Fruit fly (Drosophila melanogaster) whole organism, embryonic: ENCODE results near the gene Lim3.

ENCODE experiments used
- Ada2b ChIP-seq: fragments of 200-800 bp; sonication (Bioruptor generic); IDR thresholded peaks from 2 replicates; pipeline ENCODE4 v1.3.6; 2022; ENCODE audit warnings: missing biosample characterization, missing genetic modification characterization
- Antp ChIP-seq: fragments of 200-800 bp; sonication (Bioruptor generic); optimal IDR thresholded peaks from 3 replicates; lab custom pipeline; 2016; ENCODE audit warnings: missing biosample characterization, missing genetic modification characterization
- BEAF-32 ChIP-seq: fragments of 200-800 bp; sonication (Bioruptor generic); optimal IDR thresholded peaks from 3 replicates; lab custom pipeline; 2017; ENCODE audit warnings: missing biosample characterization, missing genetic modification characterization, mild to moderate bottlenecking, moderate library complexity, missing genetic modification reagents
- Bteb2 ChIP-seq: fragments of 200-800 bp; sonication (Bioruptor generic); optimal IDR thresholded peaks from 2 replicates; lab custom pipeline; 2016; ENCODE audit warnings: missing biosample characterization, missing genetic modification characterization
- CG10267 ChIP-seq: fragments of 200-800 bp; sonication (Bioruptor generic); optimal IDR thresholded peaks from 2 replicates; lab custom pipeline; 2018; ENCODE audit warnings: missing biosample characterization, mild to moderate bottlenecking, missing genetic modification characterization, moderate library complexity
- CG11398 ChIP-seq: fragments of 200-800 bp; sonication (Bioruptor generic); optimal IDR thresholded peaks from 2 replicates; lab custom pipeline; 2016; ENCODE audit warnings: missing biosample characterization, missing genetic modification characterization
- CG13624 ChIP-seq: fragments of 200-800 bp; sonication (Bioruptor generic); optimal IDR thresholded peaks from 2 replicates; lab custom pipeline; 2016; ENCODE audit warnings: missing biosample characterization, missing genetic modification characterization
- CG13775 ChIP-seq: fragments of 200-800 bp; sonication (Bioruptor generic); optimal IDR thresholded peaks from 3 replicates; lab custom pipeline; 2017; ENCODE audit warnings: missing biosample characterization, mild to moderate bottlenecking, missing genetic modification characterization
- CG14710 ChIP-seq: fragments of 200-800 bp; sonication (Bioruptor generic); optimal IDR thresholded peaks from 3 replicates; lab custom pipeline; 2019; ENCODE audit warnings: missing biosample characterization, mild to moderate bottlenecking, missing genetic modification characterization, moderate library complexity
- CG18599 ChIP-seq: fragments of 200-800 bp; sonication (Bioruptor generic); optimal IDR thresholded peaks from 3 replicates; lab custom pipeline; 2017; ENCODE audit warnings: missing biosample characterization, missing genetic modification characterization, mild to moderate bottlenecking, moderate library complexity, missing genetic modification reagents
- CG3163 ChIP-seq: fragments of 200-800 bp; sonication (Bioruptor generic); optimal IDR thresholded peaks from 3 replicates; lab custom pipeline; 2016; ENCODE audit warnings: missing biosample characterization, missing genetic modification characterization
- CG34224 ChIP-seq: fragments of 200-800 bp; sonication (Bioruptor generic); IDR thresholded peaks from 3 replicates; pipeline ENCODE4 v1.3.6; 2022; ENCODE audit warnings: missing biosample characterization, missing genetic modification characterization; ENCODE audit not compliant: partially characterized antibody
- CG42726 ChIP-seq: fragments of 200-800 bp; sonication (Bioruptor generic); IDR thresholded peaks from 2 replicates; pipeline ENCODE4 v1.3.6; 2022; ENCODE audit warnings: missing biosample characterization, missing genetic modification characterization; ENCODE audit not compliant: partially characterized antibody
- CG4360 ChIP-seq: fragments of 200-800 bp; sonication (Bioruptor generic); IDR thresholded peaks from 2 replicates; pipeline ENCODE4 v1.3.6; 2022; ENCODE audit warnings: missing biosample characterization, missing genetic modification characterization
- CG6765 ChIP-seq: fragments of 200-800 bp; sonication (Bioruptor generic); optimal IDR thresholded peaks from 3 replicates; lab custom pipeline; 2017; ENCODE audit warnings: missing biosample characterization, mild to moderate bottlenecking, missing genetic modification characterization
- CG6813 ChIP-seq: fragments of 200-800 bp; sonication (Bioruptor generic); optimal IDR thresholded peaks from 2 replicates; lab custom pipeline; 2017; ENCODE audit warnings: missing biosample characterization, missing genetic modification characterization, mild to moderate bottlenecking, moderate library complexity, missing genetic modification reagents
- CG6854 ChIP-seq: fragments of 200-800 bp; sonication (Bioruptor generic); optimal IDR thresholded peaks from 3 replicates; lab custom pipeline; 2017; ENCODE audit warnings: missing biosample characterization, mild to moderate bottlenecking, missing genetic modification characterization
- CG8290 ChIP-seq, 3 experiments: fragments of 200-800 bp; sonication (Bioruptor generic); optimal IDR thresholded peaks; 2 replicates each; lab custom pipeline; 2016 to 2019; ENCODE audit warnings: missing biosample characterization in 3 of 3, missing genetic modification characterization in 3 of 3, mild to moderate bottlenecking in 2 of 3, moderate library complexity in 1 of 3
- CG8765 ChIP-seq: fragments of 200-800 bp; sonication (Bioruptor generic); IDR thresholded peaks from 2 replicates; pipeline ENCODE4 v1.3.6; 2022; ENCODE audit warnings: missing biosample characterization, missing genetic modification characterization
- CG9797 ChIP-seq: fragments of 200-800 bp; sonication (Bioruptor generic); optimal IDR thresholded peaks from 3 replicates; lab custom pipeline; 2018; ENCODE audit warnings: missing biosample characterization, mild to moderate bottlenecking, missing genetic modification characterization
- Chrac-16 ChIP-seq: fragments of 200-800 bp; sonication (Bioruptor generic); optimal IDR thresholded peaks from 3 replicates; lab custom pipeline; 2016; ENCODE audit warnings: missing biosample characterization, missing genetic modification characterization
- D19A ChIP-seq: fragments of 200-800 bp; optimal IDR thresholded peaks from 3 replicates; lab custom pipeline; 2019; ENCODE audit warnings: missing biosample characterization, mild to moderate bottlenecking, missing genetic modification characterization, moderate library complexity
- Dad ChIP-seq: fragments of 200-800 bp; sonication (Bioruptor generic); optimal IDR thresholded peaks from 3 replicates; lab custom pipeline; 2016; ENCODE audit warnings: missing biosample characterization, missing genetic modification characterization
- Dll ChIP-seq: fragments of 200-800 bp; sonication (Bioruptor generic); IDR thresholded peaks from 4 replicates; pipeline ENCODE4 v1.3.6; 2022; ENCODE audit warnings: missing biosample characterization, missing genetic modification characterization; ENCODE audit not compliant: partially characterized antibody
- Dp ChIP-seq: fragments of 200-800 bp; sonication (Bioruptor generic); optimal IDR thresholded peaks from 2 replicates; lab custom pipeline; 2018; ENCODE audit warnings: missing biosample characterization, mild to moderate bottlenecking, missing genetic modification characterization, moderate library complexity
- HLH4C ChIP-seq: fragments of 200-800 bp; sonication (Bioruptor generic); IDR thresholded peaks from 3 replicates; pipeline ENCODE4 v1.3.6; 2022; ENCODE audit warnings: missing biosample characterization, missing genetic modification characterization; ENCODE audit not compliant: partially characterized antibody
- HLHmδ ChIP-seq: fragments of 200-800 bp; sonication (Bioruptor generic); optimal IDR thresholded peaks from 2 replicates; lab custom pipeline; 2018; ENCODE audit warnings: missing biosample characterization, mild to moderate bottlenecking, missing genetic modification characterization, moderate library complexity
- HmgD ChIP-seq: fragments of 200-800 bp; sonication (Bioruptor generic); optimal IDR thresholded peaks from 3 replicates; lab custom pipeline; 2016; ENCODE audit warnings: missing biosample characterization, missing genetic modification characterization
- MBD-R2 ChIP-seq: fragments of 200-800 bp; sonication (Bioruptor generic); IDR thresholded peaks from 2 replicates; pipeline ENCODE4 v1.3.6; 2022; ENCODE audit warnings: missing biosample characterization, missing genetic modification characterization
- MESR4 ChIP-seq: fragments of 200-800 bp; sonication (Bioruptor generic); optimal IDR thresholded peaks from 2 replicates; lab custom pipeline; 2018; ENCODE audit warnings: missing biosample characterization, mild to moderate bottlenecking, missing genetic modification characterization, moderate library complexity
- Myb ChIP-seq: fragments of 200-800 bp; sonication (Bioruptor generic); optimal IDR thresholded peaks from 2 replicates; lab custom pipeline; 2016; ENCODE audit warnings: missing biosample characterization, missing genetic modification characterization
- Nf-YB ChIP-seq: fragments of 200-800 bp; sonication (Bioruptor generic); optimal IDR thresholded peaks from 3 replicates; lab custom pipeline; 2019; ENCODE audit warnings: missing biosample characterization, mild to moderate bottlenecking, missing genetic modification characterization, moderate library complexity
- Sry-δ ChIP-seq: fragments of 200-800 bp; sonication (Bioruptor generic); optimal IDR thresholded peaks from 2 replicates; lab custom pipeline; 2016; ENCODE audit warnings: missing biosample characterization, missing genetic modification characterization
- ato ChIP-seq: fragments of 200-800 bp; sonication (Bioruptor generic); IDR thresholded peaks from 2 replicates; pipeline ENCODE4 v1.3.6; 2022; ENCODE audit warnings: missing biosample characterization, missing genetic modification characterization; ENCODE audit not compliant: partially characterized antibody
- chinmo ChIP-seq: fragments of 200-800 bp; sonication (Bioruptor generic); IDR thresholded peaks from 4 replicates; pipeline ENCODE4 v1.3.6; 2022; ENCODE audit warnings: missing biosample characterization, missing genetic modification characterization; ENCODE audit not compliant: partially characterized antibody
- dan ChIP-seq: fragments of 200-800 bp; sonication (Bioruptor generic); IDR thresholded peaks from 2 replicates; pipeline ENCODE4 v1.3.6; 2022; ENCODE audit warnings: missing biosample characterization, missing genetic modification characterization
- disco-r ChIP-seq: fragments of 200-800 bp; sonication (Bioruptor generic); optimal IDR thresholded peaks from 2 replicates; lab custom pipeline; 2016; ENCODE audit warnings: missing biosample characterization, missing genetic modification characterization
- dmrt99B ChIP-seq: fragments of 200-800 bp; sonication (Bioruptor generic); optimal IDR thresholded peaks from 2 replicates; lab custom pipeline; 2018; ENCODE audit warnings: missing biosample characterization, mild to moderate bottlenecking, missing genetic modification characterization, moderate library complexity
- dpn ChIP-seq, 2 experiments: fragments of 200-800 bp; sonication (Bioruptor generic); optimal IDR thresholded peaks; 3 replicates each; lab custom pipeline; 2016; ENCODE audit warnings: missing biosample characterization in 2 of 2, missing genetic modification characterization in 2 of 2
- eyg ChIP-seq: fragments of 200-800 bp; sonication (Bioruptor generic); optimal IDR thresholded peaks from 3 replicates; lab custom pipeline; 2016; ENCODE audit warnings: missing biosample characterization, missing genetic modification characterization
- gfzf ChIP-seq: fragments of 200-800 bp; sonication (Bioruptor generic); optimal IDR thresholded peaks from 2 replicates; lab custom pipeline; 2016; ENCODE audit warnings: missing biosample characterization, mild to moderate bottlenecking, missing genetic modification characterization, moderate library complexity
- hb ChIP-seq: fragments of 200-800 bp; sonication (Bioruptor generic); IDR thresholded peaks from 3 replicates; pipeline ENCODE4 v1.3.6; 2022; ENCODE audit warnings: missing biosample characterization, missing genetic modification characterization; ENCODE audit not compliant: partially characterized antibody
- her ChIP-seq: fragments of 200-800 bp; sonication (Bioruptor generic); optimal IDR thresholded peaks from 2 replicates; lab custom pipeline; 2016; ENCODE audit warnings: missing biosample characterization, missing genetic modification characterization
- pzg ChIP-seq: fragments of 200-800 bp; sonication (Bioruptor generic); optimal IDR thresholded peaks from 3 replicates; lab custom pipeline; 2018; ENCODE audit warnings: missing biosample characterization, mild to moderate bottlenecking, missing genetic modification characterization, moderate library complexity
- run ChIP-seq: fragments of 200-800 bp; sonication (Bioruptor generic); optimal IDR thresholded peaks from 3 replicates; lab custom pipeline; 2018; ENCODE audit warnings: missing biosample characterization, mild to moderate bottlenecking, missing genetic modification characterization
- slp2 ChIP-seq: fragments of 200-800 bp; sonication (Bioruptor generic); optimal IDR thresholded peaks from 2 replicates; lab custom pipeline; 2016; ENCODE audit warnings: missing biosample characterization, missing genetic modification characterization
- tgo ChIP-seq: fragments of 200-800 bp; sonication (Bioruptor generic); IDR thresholded peaks from 3 replicates; pipeline ENCODE4 v1.3.6; 2022; ENCODE audit warnings: missing biosample characterization, missing genetic modification characterization
- vnd ChIP-seq: fragments of 200-800 bp; sonication (Bioruptor generic); IDR thresholded peaks from 3 replicates; pipeline ENCODE4 v1.3.6; 2022; ENCODE audit warnings: missing biosample characterization, missing genetic modification characterization; ENCODE audit not compliant: partially characterized antibody

Lim3 gene

DNA sequence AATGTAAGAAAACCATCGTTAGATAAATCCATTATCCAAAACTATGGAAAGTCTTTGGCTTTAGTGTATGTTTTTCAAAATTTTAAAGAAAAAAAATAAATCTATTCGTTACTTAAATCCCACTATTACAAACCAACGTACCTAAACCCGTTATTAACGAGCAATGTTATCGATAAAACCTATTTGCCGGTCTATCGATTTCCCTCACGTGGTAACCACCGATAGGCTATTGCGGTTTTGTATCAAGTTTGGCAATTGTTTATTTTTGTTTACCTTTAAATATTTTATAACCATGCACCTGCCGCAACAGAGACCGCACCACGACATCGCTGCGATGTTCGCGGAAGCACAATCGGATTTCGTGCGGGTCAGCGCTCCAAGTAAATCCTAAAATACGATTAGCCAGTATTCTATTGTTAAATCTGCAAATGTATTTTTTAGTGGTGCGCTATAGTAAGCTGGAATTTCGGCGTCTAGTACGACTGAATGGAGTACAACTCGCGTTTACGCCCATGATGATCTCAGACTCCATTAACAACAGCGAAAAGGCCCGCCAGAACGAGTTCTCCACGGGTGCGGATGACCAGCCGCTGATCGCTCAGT is 45.0 kb downstream of the Lim3 start, which contains the start of gene Dus4 (continued):
- no peak for TF ChIP-seq CG18599 (GFP tag; lab: Kevin White, UChicago)
- TF ChIP-seq BEAF-32 (GFP tag; lab: Kevin White, UChicago), result peak; percentile 64
- TF ChIP-seq HLHmδ (GFP tag; lab: Kevin White, UChicago), result no peak
- no peak for TF ChIP-seq CG9797 (GFP tag; lab: Kevin White, UChicago)
- peak; percentile 79 for TF ChIP-seq Myb (GFP tag; lab: Kevin White, UChicago)
- peak; percentile 83 for TF ChIP-seq Dll (GFP tag; lab: Robert Waterston, UW)
- TF ChIP-seq Chrac-16 (GFP tag; lab: Kevin White, UChicago), result no peak
- peak; percentile 85 for TF ChIP-seq vnd (GFP tag; lab: Robert Waterston, UW)
- TF ChIP-seq dan (GFP tag; lab: Robert Waterston, UW), result no peak
- peak; percentile 28 for TF ChIP-seq pzg (GFP tag; lab: Kevin White, UChicago)
- peak; percentile 40; the same call in 1 of the 2 replicates for TF ChIP-seq MBD-R2 (GFP tag; lab: Robert Waterston, UW)
- no peak for TF ChIP-seq CG10267
- TF ChIP-seq HLH4C, result peak; percentile 97
- TF ChIP-seq Bteb2 (GFP tag; lab: Kevin White, UChicago), result no peak
- peak; percentile 37 for TF ChIP-seq Sry-δ (GFP tag; lab: Kevin White, UChicago)
- peak; percentile 97 for TF ChIP-seq chinmo (GFP tag; lab: Robert Waterston, UW)
- no peak for TF ChIP-seq eyg (GFP tag; lab: Kevin White, UChicago)
- TF ChIP-seq CG6813 (GFP tag; lab: Kevin White, UChicago), result no peak
- TF ChIP-seq hb, result peak; percentile 93
- no peak for TF ChIP-seq CG6854 (GFP tag; lab: Kevin White, UChicago)
- peak; percentile 95 for TF ChIP-seq ato (GFP tag; lab: Robert Waterston, UW)
- no peak for TF ChIP-seq CG3163 (GFP tag; lab: Kevin White, UChicago)
- no peak for TF ChIP-seq gfzf
- no peak for TF ChIP-seq CG8765 (GFP tag; lab: Robert Waterston, UW)
- TF ChIP-seq Antp (GFP tag; lab: Kevin White, UChicago), result no peak
- TF ChIP-seq CG34224 (GFP tag; lab: Robert Waterston, UW), result peak; percentile 95
- no peak for TF ChIP-seq her (GFP tag; lab: Kevin White, UChicago)
- no peak for TF ChIP-seq tgo (GFP tag; lab: Robert Waterston, UW)
- peak; percentile 53 for TF ChIP-seq run (tag; lab: Kevin White, UChicago)

DNA sequence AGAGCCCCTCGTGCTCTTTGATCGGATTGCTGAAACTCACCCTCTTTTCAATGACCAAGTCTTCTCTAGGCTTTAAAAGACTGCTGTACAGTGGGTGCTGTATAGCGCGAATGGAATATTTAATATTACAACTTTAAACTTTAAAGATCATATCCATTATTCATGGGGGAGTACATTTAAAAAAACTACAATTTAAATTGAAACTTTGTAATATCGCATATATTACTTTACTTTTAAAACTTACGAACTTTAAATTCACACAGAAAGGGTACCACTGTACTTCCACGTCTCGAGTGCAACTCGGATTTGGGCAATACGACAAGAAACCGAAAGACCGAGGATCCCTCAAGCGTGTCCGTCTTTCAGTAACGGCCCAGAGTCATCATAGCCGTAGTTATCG is 49.3 kb downstream of the Lim3 start, which contains the start of gene Phlpp:
TSS of gene Phlpp (plus strand) at position 214 of the 400 bp plus-strand sequence.
- TF ChIP-seq CG8765 (GFP tag; lab: Robert Waterston, UW) (peak; percentile 51; the same call in 1 of the 2 replicates), CG13624 (GFP tag; lab: Kevin White, UChicago) (no peak), D19A (tag; lab: Kevin White, UChicago) (no peak), tgo (GFP tag; lab: Robert Waterston, UW) (peak; percentile 68), CG13775 (no peak), CG6765 (GFP tag; lab: Kevin White, UChicago) (no peak), MESR4 (GFP tag; lab: Kevin White, UChicago) (no peak), slp2 (GFP tag; lab: Kevin White, UChicago) (peak; percentile 4), HmgD (no peak), Nf-YB (no peak), CG4360 (0 out of 2 replicates have a peak, but pooled peaks have one; percentile 24), Dp (GFP tag; lab: Kevin White, UChicago) (no peak), CG8290 (GFP tag; optimal IDR thresholded peaks at IDR 0.05; lab: Kevin White, UChicago) (peak; percentile 14), CG8290 (tag; optimal IDR thresholded peaks at IDR 0.05; lab: Kevin White, UChicago) (no peak), dpn (GFP tag; optimal IDR thresholded peaks at IDR 0.05; lab: Kevin White, UChicago) (peak; percentile 2 to 5), disco-r (GFP tag; lab: Kevin White, UChicago) (no peak), Ada2b (GFP tag; lab: Robert Waterston, UW) (peak; percentile 70), CG11398 (no peak), CG42726 (GFP tag; lab: Robert Waterston, UW) (no peak), Dad (GFP tag; lab: Kevin White, UChicago) (no peak), CG14710 (peak; percentile 71), dmrt99B (no peak)
